Fruit fly (Drosophila melanogaster) whole organism, embryonic: ENCODE measurements around the gene CG33281.
A peak's percentile ranks its signal among the peaks of the same experiment; 100 is the strongest.

Experiments
- ATbp ChIP-seq: fragments of 200-800 bp; sonication (Bioruptor generic); optimal IDR thresholded peaks from 2 replicates; lab custom pipeline; 2017; ENCODE audit warnings: missing biosample characterization, mild to moderate bottlenecking, missing genetic modification characterization, missing genetic modification reagents
- BtbVII ChIP-seq: fragments of 200-800 bp; sonication (Bioruptor generic); optimal IDR thresholded peaks from 3 replicates; lab custom pipeline; 2017; ENCODE audit warnings: missing biosample characterization, mild to moderate bottlenecking, missing genetic modification characterization
- Bteb2 ChIP-seq: fragments of 200-800 bp; sonication (Bioruptor generic); optimal IDR thresholded peaks from 2 replicates; lab custom pipeline; 2016; ENCODE audit warnings: missing biosample characterization, missing genetic modification characterization
- CG11093 ChIP-seq: fragments of 200-800 bp; sonication (Bioruptor generic); IDR thresholded peaks from 3 replicates; pipeline ENCODE4 v1.3.6; 2022; ENCODE audit warnings: missing biosample characterization, missing genetic modification characterization
- CG1233 ChIP-seq: fragments of 200-800 bp; sonication (Bioruptor generic); optimal IDR thresholded peaks from 4 replicates; lab custom pipeline; 2018; ENCODE audit warnings: missing biosample characterization, mild to moderate bottlenecking, missing genetic modification characterization
- CG13123 ChIP-seq: fragments of 200-800 bp; sonication (Bioruptor generic); optimal IDR thresholded peaks from 2 replicates; lab custom pipeline; 2016; ENCODE audit warnings: missing biosample characterization, missing genetic modification characterization
- CG13287 ChIP-seq: fragments of 200-800 bp; sonication (Bioruptor generic); IDR thresholded peaks from 2 replicates; pipeline ENCODE4 v1.3.6; 2022; ENCODE audit warnings: missing biosample characterization, missing genetic modification characterization; ENCODE audit not compliant: partially characterized antibody
- CG17568 ChIP-seq: fragments of 200-800 bp; sonication (Bioruptor generic); optimal IDR thresholded peaks from 2 replicates; lab custom pipeline; 2018; ENCODE audit warnings: missing biosample characterization, mild to moderate bottlenecking, missing genetic modification characterization, moderate library complexity
- CG1832 ChIP-seq: fragments of 200-800 bp; sonication (Bioruptor generic); optimal IDR thresholded peaks from 2 replicates; lab custom pipeline; 2017; ENCODE audit warnings: missing biosample characterization, mild to moderate bottlenecking, missing genetic modification characterization, inconsistent platforms
- CG18476 ChIP-seq: fragments of 200-800 bp; sonication (Bioruptor generic); optimal IDR thresholded peaks from 2 replicates; lab custom pipeline; 2016; ENCODE audit warnings: missing biosample characterization, mild to moderate bottlenecking, missing genetic modification characterization
- CG2712 ChIP-seq: fragments of 200-800 bp; optimal IDR thresholded peaks from 3 replicates; lab custom pipeline; 2019; ENCODE audit warnings: missing biosample characterization, mild to moderate bottlenecking, missing genetic modification characterization, moderate library complexity
- CG2889 ChIP-seq: fragments of 200-800 bp; sonication (Bioruptor generic); IDR thresholded peaks from 3 replicates; pipeline ENCODE4 v1.3.6; 2022; ENCODE audit warnings: missing biosample characterization, missing genetic modification characterization
- CG32532 ChIP-seq: fragments of 200-800 bp; sonication (Bioruptor generic); IDR thresholded peaks from 2 replicates; pipeline ENCODE4 v1.3.6; 2022; ENCODE audit warnings: missing biosample characterization, missing genetic modification characterization
- CG3726 ChIP-seq: fragments of 200-800 bp; sonication (Bioruptor generic); IDR thresholded peaks from 3 replicates; pipeline ENCODE4, ENCODE4 v1.3.6; 2022; ENCODE audit warnings: missing biosample characterization, missing genetic modification characterization
- CG3838 ChIP-seq: fragments of 200-800 bp; sonication (Bioruptor generic); optimal IDR thresholded peaks from 3 replicates; lab custom pipeline; 2016; ENCODE audit warnings: missing biosample characterization, missing genetic modification characterization
- CG7357 ChIP-seq: fragments of 200-800 bp; sonication (Bioruptor generic); IDR thresholded peaks from 3 replicates; pipeline ENCODE4 v1.3.6; 2022; ENCODE audit warnings: missing biosample characterization, missing genetic modification characterization
- CG7745 ChIP-seq: fragments of 200-800 bp; sonication (Bioruptor generic); optimal IDR thresholded peaks from 2 replicates; lab custom pipeline; 2018; ENCODE audit warnings: missing biosample characterization, mild to moderate bottlenecking, missing genetic modification characterization, moderate library complexity
- CG7987 ChIP-seq: fragments of 200-800 bp; sonication (Bioruptor generic); optimal IDR thresholded peaks from 2 replicates; lab custom pipeline; 2018; ENCODE audit warnings: missing biosample characterization, mild to moderate bottlenecking, missing genetic modification characterization, moderate library complexity
- Dbx ChIP-seq: fragments of 200-800 bp; sonication (Bioruptor generic); IDR thresholded peaks from 3 replicates; pipeline ENCODE4 v1.3.6; 2022; ENCODE audit warnings: missing biosample characterization, missing genetic modification characterization
- Dek ChIP-seq: fragments of 200-800 bp; sonication (Bioruptor generic); optimal IDR thresholded peaks from 3 replicates; lab custom pipeline; 2019; ENCODE audit warnings: missing biosample characterization, mild to moderate bottlenecking, missing genetic modification characterization, moderate library complexity
- GATAe ChIP-seq: fragments of 200-800 bp; sonication (Bioruptor generic); conservative IDR thresholded peaks from 2 replicates; pipeline ENCODE4 v1.3.6; 2022; ENCODE audit warnings: missing biosample characterization, missing genetic modification characterization
- Hey ChIP-seq: fragments of 200-800 bp; sonication (Bioruptor generic); optimal IDR thresholded peaks from 3 replicates; lab custom pipeline; 2018; ENCODE audit warnings: missing biosample characterization, mild to moderate bottlenecking, missing genetic modification characterization
- Hr39 ChIP-seq: fragments of >200 bp; optimal IDR thresholded peaks from 2 replicates; lab custom pipeline; 2017
- MBD-R2 ChIP-seq: fragments of 200-800 bp; sonication (Bioruptor generic); IDR thresholded peaks from 2 replicates; pipeline ENCODE4 v1.3.6; 2022; ENCODE audit warnings: missing biosample characterization, missing genetic modification characterization
- Myb ChIP-seq: fragments of 200-800 bp; sonication (Bioruptor generic); optimal IDR thresholded peaks from 2 replicates; lab custom pipeline; 2016; ENCODE audit warnings: missing biosample characterization, missing genetic modification characterization
- Nf-YA ChIP-seq: fragments of 200-800 bp; sonication (Bioruptor generic); IDR thresholded peaks from 2 replicates; pipeline ENCODE4 v1.3.6; 2022; ENCODE audit warnings: missing biosample characterization, missing genetic modification characterization
- Xbp1 ChIP-seq: fragments of 200-800 bp; sonication (Bioruptor generic); optimal IDR thresholded peaks from 3 replicates; lab custom pipeline; 2016; ENCODE audit warnings: missing biosample characterization, mild to moderate bottlenecking, missing genetic modification characterization
- bbx ChIP-seq: fragments of 200-800 bp; sonication (Bioruptor generic); IDR thresholded peaks from 2 replicates; pipeline ENCODE4 v1.3.6; 2022; ENCODE audit warnings: missing biosample characterization, missing genetic modification characterization; ENCODE audit not compliant: partially characterized antibody
- chif ChIP-seq, 2 experiments: fragments of 200-800 bp; sonication (Bioruptor generic); optimal IDR thresholded peaks; 3 replicates each; lab custom pipeline; 2016; ENCODE audit warnings: missing biosample characterization in 2 of 2, missing genetic modification characterization in 2 of 2
- corto ChIP-seq: fragments of 200-800 bp; sonication (Bioruptor generic); optimal IDR thresholded peaks from 2 replicates; lab custom pipeline; 2016; ENCODE audit warnings: missing biosample characterization, mild to moderate bottlenecking, missing genetic modification characterization, moderate library complexity
- crp ChIP-seq, 2 experiments: fragments of 200-800 bp; sonication (Bioruptor generic); optimal IDR thresholded peaks; 2 replicates in 1 of 2; 3 replicates in 1 of 2; lab custom pipeline; 2017; ENCODE audit warnings: missing biosample characterization in 2 of 2, missing genetic modification characterization in 2 of 2, mild to moderate bottlenecking in 1 of 2, moderate library complexity in 1 of 2
- ems ChIP-seq: fragments of 200-800 bp; sonication (Bioruptor generic); optimal IDR thresholded peaks from 3 replicates; lab custom pipeline; 2016; ENCODE audit warnings: missing biosample characterization, missing genetic modification characterization
- eve ChIP-seq, 2 experiments: fragments of >200 bp; optimal IDR thresholded peaks; 2 replicates each; lab custom pipeline; 2017; ENCODE audit warnings: missing biosample characterization in 2 of 2, missing genetic modification characterization in 2 of 2
- eyg ChIP-seq: fragments of 200-800 bp; sonication (Bioruptor generic); optimal IDR thresholded peaks from 3 replicates; lab custom pipeline; 2016; ENCODE audit warnings: missing biosample characterization, missing genetic modification characterization
- gem ChIP-seq: fragments of 200-800 bp; sonication (Bioruptor generic); optimal IDR thresholded peaks from 2 replicates; lab custom pipeline; 2019; ENCODE audit warnings: missing biosample characterization, mild to moderate bottlenecking, missing genetic modification characterization, moderate library complexity
- her ChIP-seq: fragments of 200-800 bp; sonication (Bioruptor generic); optimal IDR thresholded peaks from 2 replicates; lab custom pipeline; 2016; ENCODE audit warnings: missing biosample characterization, missing genetic modification characterization
- hkb ChIP-seq, 2 experiments: fragments of 200-800 bp in 1 of 2; fragments of >200 bp in 1 of 2; sonication (Bioruptor generic) in 1 of 2; IDR thresholded peaks in 1 of 2; optimal IDR thresholded peaks in 1 of 2; 2 replicates each; pipeline versions ENCODE4 v1.3.6 to Lab custom; 2017 to 2022; ENCODE audit warnings: missing biosample characterization in 1 of 2, missing genetic modification characterization in 1 of 2
- jigr1 ChIP-seq: fragments of 200-800 bp; sonication (Bioruptor generic); IDR thresholded peaks from 3 replicates; pipeline ENCODE4 v1.3.6; 2022; ENCODE audit warnings: missing biosample characterization, missing genetic modification characterization
- mam ChIP-seq: fragments of 200-800 bp; sonication (Bioruptor generic); optimal IDR thresholded peaks from 3 replicates; lab custom pipeline; 2016; ENCODE audit warnings: missing biosample characterization, missing genetic modification characterization
- nom ChIP-seq: fragments of 200-800 bp; sonication (Bioruptor generic); optimal IDR thresholded peaks from 2 replicates; lab custom pipeline; 2017; ENCODE audit warnings: missing biosample characterization, missing genetic modification characterization, mild to moderate bottlenecking, moderate library complexity, missing genetic modification reagents
- pb ChIP-seq: fragments of 200-800 bp; sonication (Bioruptor generic); optimal IDR thresholded peaks from 3 replicates; lab custom pipeline; 2016; ENCODE audit warnings: missing biosample characterization, missing genetic modification characterization
- peb ChIP-seq: fragments of 200-800 bp; sonication (Bioruptor generic); IDR thresholded peaks from 2 replicates; pipeline ENCODE4 v1.3.6; 2022; ENCODE audit warnings: missing biosample characterization, missing genetic modification characterization
- row ChIP-seq: fragments of 200-800 bp; sonication (Bioruptor generic); IDR thresholded peaks from 3 replicates; pipeline ENCODE4 v1.3.6; 2022; ENCODE audit warnings: missing biosample characterization, missing genetic modification characterization
- schlank ChIP-seq: fragments of 200-800 bp; sonication (Bioruptor generic); optimal IDR thresholded peaks from 2 replicates; lab custom pipeline; 2018; ENCODE audit warnings: missing biosample characterization, mild to moderate bottlenecking, missing genetic modification characterization
- scrt ChIP-seq: fragments of 200-800 bp; sonication (Bioruptor generic); optimal IDR thresholded peaks from 2 replicates; lab custom pipeline; 2018; ENCODE audit warnings: missing biosample characterization, mild to moderate bottlenecking, missing genetic modification characterization, moderate library complexity
- sens ChIP-seq: fragments of 200-800 bp; sonication (Bioruptor generic); peaks from one replicate; lab custom pipeline; 2016; ENCODE audit warnings: missing biosample characterization, missing genetic modification characterization
- sug ChIP-seq: fragments of 200-800 bp; optimal IDR thresholded peaks from 2 replicates; lab custom pipeline; 2019; ENCODE audit warnings: missing biosample characterization, mild to moderate bottlenecking, missing genetic modification characterization, moderate library complexity
- tgo ChIP-seq: fragments of 200-800 bp; sonication (Bioruptor generic); IDR thresholded peaks from 3 replicates; pipeline ENCODE4 v1.3.6; 2022; ENCODE audit warnings: missing biosample characterization, missing genetic modification characterization
- tio ChIP-seq: fragments of 200-800 bp; sonication (Bioruptor generic); optimal IDR thresholded peaks from 2 replicates; lab custom pipeline; 2017; ENCODE audit warnings: missing biosample characterization, missing genetic modification characterization, inconsistent platforms

Gene CG33281

dm6 chr2L:3302958-3303842 is 20.8 kb upstream of the CG33281 start, which contains the start of gene CG9663 (continued):
- 0 out of 2 replicates have a peak, but pooled peaks have one; percentile 46 for TF ChIP-seq CG32532 (GFP tag; lab: Robert Waterston, UW)
- no peak for TF ChIP-seq Xbp1 (GFP tag; lab: Kevin White, UChicago)
- TF ChIP-seq sug (tag; lab: Kevin White, UChicago): peak; percentile 44
- no peak for TF ChIP-seq chif (GFP tag; optimal IDR thresholded peaks at IDR 0.05; lab: Kevin White, UChicago)
- TF ChIP-seq CG2889 (GFP tag; lab: Robert Waterston, UW): no peak
- TF ChIP-seq scrt (GFP tag; lab: Kevin White, UChicago): peak; percentile 37
- TF ChIP-seq hkb (optimal IDR thresholded peaks at IDR 0.05; lab: Kevin White, UChicago): no peak
- peak; percentile 36; the same call in 1 of the 2 replicates for TF ChIP-seq hkb (GFP tag; IDR thresholded peaks at IDR 0.05; lab: Robert Waterston, UW)
- TF ChIP-seq Hey: no peak
- TF ChIP-seq CG13287 (GFP tag; lab: Robert Waterston, UW): no peak; the same call in 1 of the 2 replicates
- TF ChIP-seq CG7987 (GFP tag; lab: Kevin White, UChicago): no peak
- peak; percentile 70 for TF ChIP-seq GATAe
- no peak for TF ChIP-seq peb
- peak in 1 of 2 experiments; percentile 27 for TF ChIP-seq eve (GFP tag; optimal IDR thresholded peaks at IDR 0.05; lab: Kevin White, UChicago)
- TF ChIP-seq tio (GFP tag; lab: Kevin White, UChicago): no peak
- 0 out of 2 replicates have a peak, but pooled peaks have one; percentile 6 for TF ChIP-seq Nf-YA (GFP tag; lab: Robert Waterston, UW)
- TF ChIP-seq mam: no peak
- TF ChIP-seq Bteb2 (GFP tag; lab: Kevin White, UChicago): no peak
- peak; percentile 19 for TF ChIP-seq sens
- TF ChIP-seq MBD-R2 (GFP tag; lab: Robert Waterston, UW): no peak; the same call in 1 of the 2 replicates
- peak; percentile 33 for TF ChIP-seq CG2712
- TF ChIP-seq bbx (GFP tag; lab: Robert Waterston, UW): no peak
- peak; percentile 99 for TF ChIP-seq Myb (GFP tag; lab: Kevin White, UChicago)
- TF ChIP-seq Dbx (GFP tag; lab: Robert Waterston, UW): peak; percentile 35; the same call in 1 of the 3 replicates
- peak; percentile 18 for TF ChIP-seq schlank (tag; lab: Kevin White, UChicago)
- no peak for TF ChIP-seq CG1233 (GFP tag; lab: Kevin White, UChicago)
- no peak for TF ChIP-seq Dek (tag; lab: Kevin White, UChicago)
- no peak for TF ChIP-seq ems (GFP tag; lab: Kevin White, UChicago)
- TF ChIP-seq CG1832: no peak
- peak; percentile 25 for TF ChIP-seq her (GFP tag; lab: Kevin White, UChicago)
- TF ChIP-seq jigr1 (GFP tag; lab: Robert Waterston, UW): no peak
- peak; percentile 14 to 82 for TF ChIP-seq crp (GFP tag; optimal IDR thresholded peaks at IDR 0.05; lab: Kevin White, UChicago)
- no peak for TF ChIP-seq CG3838 (GFP tag; lab: Kevin White, UChicago)
- TF ChIP-seq CG18476 (GFP tag; lab: Kevin White, UChicago): no peak
- TF ChIP-seq CG13123 (GFP tag; lab: Kevin White, UChicago): no peak
- TF ChIP-seq CG11093 (GFP tag; lab: Robert Waterston, UW): no peak
- TF ChIP-seq row (GFP tag; lab: Robert Waterston, UW): peak; percentile 49; the same call in 2 of the 3 replicates
- no peak for TF ChIP-seq eyg (GFP tag; lab: Kevin White, UChicago)
- no peak for TF ChIP-seq tgo (GFP tag; lab: Robert Waterston, UW)
- peak; percentile 29 for TF ChIP-seq pb (GFP tag; lab: Kevin White, UChicago)
- TF ChIP-seq CG17568 (GFP tag; lab: Kevin White, UChicago): no peak
- TF ChIP-seq corto (GFP tag; lab: Kevin White, UChicago): peak; percentile 42
- peak; percentile 94 for TF ChIP-seq nom (GFP tag; lab: Kevin White, UChicago)
- TF ChIP-seq CG3726 (GFP tag; lab: Robert Waterston, UW): no peak
- no peak for TF ChIP-seq Hr39
- no peak for TF ChIP-seq CG7357
- TF ChIP-seq CG7745 (tag; lab: Kevin White, UChicago): peak; percentile 11
- TF ChIP-seq BtbVII (GFP tag; lab: Kevin White, UChicago): peak; percentile 47
- TF ChIP-seq ATbp (GFP tag; lab: Kevin White, UChicago): no peak
- TF ChIP-seq gem (tag; lab: Kevin White, UChicago): peak; percentile 5
